Worm (Caenorhabditis elegans): ENCODE data around the gene pph-2.

Gene pph-2

ce11 chrIV:11916907-11917306 lies 39.3 kb upstream of the pph-2 start, which contains the start of gene ZK822.10:
TSS of gene ZK822.10 (plus strand) at chrIV:11917137.
- TF ChIP-seq lin-39 (tag; optimal IDR thresholded peaks at IDR 0.05) (no peak), xbp-1 (tag; optimal IDR thresholded peaks at IDR 0.05) (no peak), ces-1 (GFP tag; optimal IDR thresholded peaks at IDR 0.05) (no peak), snu-23 (GFP tag; optimal IDR thresholded peaks at IDR 0.05) (no peak), zip-4 (GFP tag; optimal IDR thresholded peaks at IDR 0.05) (no peak), nhr-20 (tag; optimal IDR thresholded peaks at IDR 0.05) (peak; percentile 35), nhr-85 (tag) (peak; percentile 55), ceh-82 (tag; optimal IDR thresholded peaks at IDR 0.05) (no peak), nhr-11 (tag; optimal IDR thresholded peaks at IDR 0.05) (no peak), mep-1 (tag; optimal IDR thresholded peaks at IDR 0.05) (no peak), mab-9 (GFP tag; IDR thresholded peaks at IDR 0.05) (no peak), C16A3.4 (tag; optimal IDR thresholded peaks at IDR 0.05) (peak; percentile 9), vab-15 (tag; optimal IDR thresholded peaks at IDR 0.05) (no peak), unc-86 (tag; optimal IDR thresholded peaks at IDR 0.05) (no peak), nhr-84 (tag; optimal IDR thresholded peaks at IDR 0.05) (no peak), lin-35 (GFP tag; optimal IDR thresholded peaks at IDR 0.05) (no peak), efl-1 (optimal IDR thresholded peaks at IDR 0.05) (no peak), efl-1 (GFP tag; optimal IDR thresholded peaks at IDR 0.05 in 1 of 2) (no peak), hlh-4 (tag; optimal IDR thresholded peaks at IDR 0.05) (no peak), nhr-12 (tag; optimal IDR thresholded peaks at IDR 0.05) (no peak), fkh-8 (tag; optimal IDR thresholded peaks at IDR 0.05) (no peak), sox-4 (tag; optimal IDR thresholded peaks at IDR 0.05) (no peak), pag-3 (tag; optimal IDR thresholded peaks at IDR 0.05; ENCODE audit: borderline replicate concordance, insufficient read depth) (no peak), ets-5 (GFP tag; IDR thresholded peaks at IDR 0.05) (no peak), nhr-71 (tag; optimal IDR thresholded peaks at IDR 0.05) (peak; percentile 28), lsy-2 (tag; optimal IDR thresholded peaks at IDR 0.05) (no peak), unc-62 (GFP tag; optimal IDR thresholded peaks at IDR 0.05) (no peak), lin-13 (GFP tag; optimal IDR thresholded peaks at IDR 0.05) (no peak), mef-2 (tag; optimal IDR thresholded peaks at IDR 0.05) (no peak), irx-1 (tag; optimal IDR thresholded peaks at IDR 0.05) (no peak), elt-2 (tag; optimal IDR thresholded peaks at IDR 0.05) (peak; percentile 61), tlp-1 (tag; optimal IDR thresholded peaks at IDR 0.05) (no peak), sup-37 (GFP tag; optimal IDR thresholded peaks at IDR 0.05) (no peak), fkh-4 (tag; optimal IDR thresholded peaks at IDR 0.05; ENCODE audit: borderline replicate concordance) (no peak), tbx-2 (tag; optimal IDR thresholded peaks at IDR 0.05) (no peak), ceh-8 (GFP tag; optimal IDR thresholded peaks at IDR 0.05) (no peak), blmp-1 (tag; optimal IDR thresholded peaks at IDR 0.05) (no peak), fos-1 (tag; optimal IDR thresholded peaks at IDR 0.05) (no peak), grh-1 (GFP tag; IDR thresholded peaks at IDR 0.05) (no peak)

ce11 chrIV:11915768-11916453 lies 38.3 kb upstream of the pph-2 start, which contains the start of gene ZK822.9:
TSS of gene ZK822.9 (plus strand) at chrIV:11915947.
- TF ChIP-seq unc-130 (tag; optimal IDR thresholded peaks at IDR 0.05) (no peak), hlh-4 (tag; optimal IDR thresholded peaks at IDR 0.05) (no peak), C04F5.9 (tag; optimal IDR thresholded peaks at IDR 0.05) (no peak), aha-1 (tag; optimal IDR thresholded peaks at IDR 0.05) (no peak), sptf-1 (tag; optimal IDR thresholded peaks at IDR 0.05) (no peak), elt-2 (tag; optimal IDR thresholded peaks at IDR 0.05) (peak; percentile 48), ceh-63 (GFP tag; optimal IDR thresholded peaks at IDR 0.05) (no peak), mep-1 (tag; optimal IDR thresholded peaks at IDR 0.05) (peak; percentile 14), sup-37 (GFP tag; optimal IDR thresholded peaks at IDR 0.05) (no peak), C34B4.2 (tag; optimal IDR thresholded peaks at IDR 0.05) (no peak), lsy-2 (tag; optimal IDR thresholded peaks at IDR 0.05) (no peak), nhr-20 (tag; optimal IDR thresholded peaks at IDR 0.05) (peak; percentile 38), jun-1 (tag; optimal IDR thresholded peaks at IDR 0.05) (no peak), nhr-84 (tag; optimal IDR thresholded peaks at IDR 0.05) (no peak), Y116A8C.19 (tag; optimal IDR thresholded peaks at IDR 0.05; ENCODE audit: borderline replicate concordance) (no peak), snu-23 (GFP tag; optimal IDR thresholded peaks at IDR 0.05) (peak; percentile 38), ceh-8 (GFP tag; optimal IDR thresholded peaks at IDR 0.05) (no peak), isw-1 (GFP tag; IDR thresholded peaks at IDR 0.05) (no peak), nhr-19 (GFP tag; conservative IDR thresholded peaks at IDR 0.05) (no peak; the same call in 1 of the 2 replicates), unc-86 (tag; optimal IDR thresholded peaks at IDR 0.05) (no peak), rnt-1 (tag; optimal IDR thresholded peaks at IDR 0.05) (no peak), zag-1 (tag; optimal IDR thresholded peaks at IDR 0.05) (no peak), egl-13 (tag; optimal IDR thresholded peaks at IDR 0.05) (no peak), nhr-11 (tag; optimal IDR thresholded peaks at IDR 0.05) (no peak), hpl-2 (GFP tag; optimal IDR thresholded peaks at IDR 0.05) (no peak)

All from whole organism, L1 larva.